Fruit fly (Drosophila melanogaster) whole organism, embryonic: Measurements from ENCODE around the gene CG31680.
A peak's percentile ranks its signal among the peaks of the same experiment; 100 is the strongest.

Source experiments
- Antp ChIP-seq: fragments of 200-800 bp; sonication (Bioruptor generic); optimal IDR thresholded peaks from 3 replicates; lab custom pipeline; 2016; ENCODE audit warnings: missing biosample characterization, missing genetic modification characterization
- CG10267 ChIP-seq: fragments of 200-800 bp; sonication (Bioruptor generic); optimal IDR thresholded peaks from 2 replicates; lab custom pipeline; 2018; ENCODE audit warnings: missing biosample characterization, mild to moderate bottlenecking, missing genetic modification characterization, moderate library complexity
- CG10462 ChIP-seq: fragments of 200-800 bp; sonication (Bioruptor generic); optimal IDR thresholded peaks from 2 replicates; lab custom pipeline; 2016; ENCODE audit warnings: missing biosample characterization, missing genetic modification characterization
- CG11695 ChIP-seq: fragments of 200-800 bp; sonication (Bioruptor generic); IDR thresholded peaks from 3 replicates; pipeline ENCODE4 v1.3.6; 2022; ENCODE audit warnings: missing biosample characterization, missing genetic modification characterization
- CG12299 ChIP-seq: fragments of 200-800 bp; sonication (Bioruptor generic); optimal IDR thresholded peaks from 2 replicates; lab custom pipeline; 2018; ENCODE audit warnings: missing biosample characterization, mild to moderate bottlenecking, missing genetic modification characterization
- CG15011 ChIP-seq: fragments of 200-800 bp; sonication (Bioruptor generic); optimal IDR thresholded peaks from 3 replicates; lab custom pipeline; 2018; ENCODE audit warnings: missing biosample characterization, mild to moderate bottlenecking, missing genetic modification characterization
- CG16779 ChIP-seq: fragments of 200-800 bp; sonication (Bioruptor generic); IDR thresholded peaks from 2 replicates; pipeline ENCODE4 v1.3.6; 2022; ENCODE audit warnings: missing biosample characterization, missing genetic modification characterization
- CG16813 ChIP-seq: fragments of 200-800 bp; sonication (Bioruptor generic); IDR thresholded peaks from 3 replicates; pipeline ENCODE4 v1.3.6; 2022; ENCODE audit warnings: missing biosample characterization, missing genetic modification characterization; ENCODE audit not compliant: partially characterized antibody
- CG18764 ChIP-seq: fragments of 200-800 bp; sonication (Bioruptor generic); optimal IDR thresholded peaks from 3 replicates; lab custom pipeline; 2016; ENCODE audit warnings: missing biosample characterization, missing genetic modification characterization
- CG32532 ChIP-seq: fragments of 200-800 bp; sonication (Bioruptor generic); IDR thresholded peaks from 2 replicates; pipeline ENCODE4 v1.3.6; 2022; ENCODE audit warnings: missing biosample characterization, missing genetic modification characterization
- CG3281 ChIP-seq: fragments of 200-800 bp; sonication (Bioruptor generic); optimal IDR thresholded peaks from 3 replicates; lab custom pipeline; 2017; ENCODE audit warnings: missing biosample characterization, mild to moderate bottlenecking, missing genetic modification characterization
- CG3847 ChIP-seq: fragments of 200-800 bp; sonication (Bioruptor generic); IDR thresholded peaks from 2 replicates; pipeline ENCODE4 v1.3.6; 2022; ENCODE audit warnings: missing biosample characterization, missing genetic modification characterization
- CG4328 ChIP-seq: fragments of 200-800 bp; sonication (Bioruptor generic); optimal IDR thresholded peaks from 3 replicates; lab custom pipeline; 2017; ENCODE audit warnings: missing biosample characterization, missing genetic modification reagents, missing genetic modification characterization
- CG43689 ChIP-seq: fragments of 200-800 bp; sonication (Bioruptor generic); IDR thresholded peaks from 2 replicates; pipeline ENCODE4 v1.3.6; 2022; ENCODE audit warnings: missing biosample characterization, missing genetic modification characterization
- CG4404 ChIP-seq: fragments of 200-800 bp; sonication (Bioruptor generic); IDR thresholded peaks from 2 replicates; pipeline ENCODE4 v1.3.6; 2022; ENCODE audit warnings: missing biosample characterization, missing genetic modification characterization
- CG7357 ChIP-seq: fragments of 200-800 bp; sonication (Bioruptor generic); IDR thresholded peaks from 3 replicates; pipeline ENCODE4 v1.3.6; 2022; ENCODE audit warnings: missing biosample characterization, missing genetic modification characterization
- CG7928 ChIP-seq: fragments of 200-800 bp; sonication (Bioruptor generic); optimal IDR thresholded peaks from 2 replicates; lab custom pipeline; 2017; ENCODE audit warnings: missing biosample characterization, mild to moderate bottlenecking, missing genetic modification characterization
- CG8290 ChIP-seq, 3 experiments: fragments of 200-800 bp; sonication (Bioruptor generic); optimal IDR thresholded peaks; 2 replicates each; lab custom pipeline; 2016 to 2019; ENCODE audit warnings: missing biosample characterization in 3 of 3, missing genetic modification characterization in 3 of 3, mild to moderate bottlenecking in 2 of 3, moderate library complexity in 1 of 3
- CG8944 ChIP-seq: fragments of 200-800 bp; sonication (Bioruptor generic); optimal IDR thresholded peaks from 3 replicates; lab custom pipeline; 2016; ENCODE audit warnings: missing biosample characterization, missing genetic modification characterization
- Camta ChIP-seq: fragments of 200-800 bp; sonication (Bioruptor generic); optimal IDR thresholded peaks from 2 replicates; lab custom pipeline; 2016; ENCODE audit warnings: missing biosample characterization, missing genetic modification characterization
- H2.0 ChIP-seq: fragments of 200-800 bp; sonication (Bioruptor generic); IDR thresholded peaks from 2 replicates; pipeline ENCODE4 v1.3.6; 2022; ENCODE audit warnings: missing biosample characterization, missing genetic modification characterization
- HLH4C ChIP-seq: fragments of 200-800 bp; sonication (Bioruptor generic); IDR thresholded peaks from 3 replicates; pipeline ENCODE4 v1.3.6; 2022; ENCODE audit warnings: missing biosample characterization, missing genetic modification characterization; ENCODE audit not compliant: partially characterized antibody
- Hr3 ChIP-seq: fragments of 200-800 bp; sonication (Bioruptor generic); optimal IDR thresholded peaks from 3 replicates; lab custom pipeline; 2016; ENCODE audit warnings: missing biosample characterization, missing genetic modification characterization
- Hr51 ChIP-seq, 2 experiments: fragments of 200-800 bp; sonication (Bioruptor generic); optimal IDR thresholded peaks; 2 replicates in 1 of 2; 3 replicates in 1 of 2; lab custom pipeline; 2016 to 2018; ENCODE audit warnings: missing biosample characterization in 2 of 2, missing genetic modification characterization in 2 of 2, mild to moderate bottlenecking in 1 of 2, moderate library complexity in 1 of 2
- Scr ChIP-seq: fragments of 200-800 bp; sonication (Bioruptor generic); IDR thresholded peaks from 2 replicates; pipeline ENCODE4 v1.3.6; 2022; ENCODE audit warnings: missing biosample characterization, missing genetic modification characterization; ENCODE audit not compliant: partially characterized antibody
- Sox100B ChIP-seq: fragments of 200-800 bp; sonication (Bioruptor generic); optimal IDR thresholded peaks from 3 replicates; lab custom pipeline; 2018; ENCODE audit warnings: missing biosample characterization, mild to moderate bottlenecking, missing genetic modification characterization
- bcd ChIP-seq: fragments of 200-800 bp; sonication (Bioruptor generic); optimal IDR thresholded peaks from 2 replicates; lab custom pipeline; 2017; ENCODE audit warnings: missing biosample characterization, mild to moderate bottlenecking, missing genetic modification characterization
- bsh ChIP-seq, 2 experiments: fragments of 200-800 bp; sonication (Bioruptor generic); optimal IDR thresholded peaks; 2 replicates each; lab custom pipeline; 2017 to 2018; ENCODE audit warnings: mild to moderate bottlenecking in 2 of 2, missing biosample characterization in 2 of 2, missing genetic modification characterization in 2 of 2, moderate library complexity in 1 of 2
- chm ChIP-seq: fragments of 200-800 bp; sonication (Bioruptor generic); IDR thresholded peaks from 2 replicates; pipeline ENCODE4 v1.3.6; 2022; ENCODE audit warnings: missing biosample characterization, missing genetic modification characterization
- croc ChIP-seq: fragments of 200-800 bp; sonication (Bioruptor generic); conservative IDR thresholded peaks from 3 replicates; pipeline ENCODE4 v1.3.6; 2022; ENCODE audit warnings: missing biosample characterization, missing genetic modification characterization
- da ChIP-seq: fragments of 200-800 bp; sonication (Bioruptor generic); optimal IDR thresholded peaks from 2 replicates; lab custom pipeline; 2016; ENCODE audit warnings: missing biosample characterization, missing genetic modification characterization
- danr ChIP-seq: fragments of 200-800 bp; sonication (Bioruptor generic); IDR thresholded peaks from 2 replicates; pipeline ENCODE4 v1.3.6; 2022; ENCODE audit warnings: missing biosample characterization, missing genetic modification characterization
- gce ChIP-seq: fragments of 200-800 bp; sonication (Bioruptor generic); IDR thresholded peaks from 3 replicates; pipeline ENCODE4 v1.3.6; 2022; ENCODE audit warnings: missing biosample characterization, missing genetic modification characterization
- grau ChIP-seq: fragments of 200-800 bp; optimal IDR thresholded peaks from 3 replicates; lab custom pipeline; 2019; ENCODE audit warnings: missing biosample characterization, mild to moderate bottlenecking, missing genetic modification characterization, moderate library complexity
- gsb-n ChIP-seq: fragments of 200-800 bp; sonication (Bioruptor generic); optimal IDR thresholded peaks from 3 replicates; lab custom pipeline; 2018; ENCODE audit warnings: missing biosample characterization, mild to moderate bottlenecking, missing genetic modification characterization
- hkb ChIP-seq, 2 experiments: fragments of 200-800 bp in 1 of 2; fragments of >200 bp in 1 of 2; sonication (Bioruptor generic) in 1 of 2; IDR thresholded peaks in 1 of 2; optimal IDR thresholded peaks in 1 of 2; 2 replicates each; pipeline versions ENCODE4 v1.3.6 to Lab custom; 2017 to 2022; ENCODE audit warnings: missing biosample characterization in 1 of 2, missing genetic modification characterization in 1 of 2
- luna ChIP-seq: fragments of 200-800 bp; sonication (Bioruptor generic); optimal IDR thresholded peaks from 2 replicates; lab custom pipeline; 2016; ENCODE audit warnings: missing biosample characterization, missing genetic modification characterization
- nmo ChIP-seq: fragments of 200-800 bp; sonication (Bioruptor generic); optimal IDR thresholded peaks from 2 replicates; lab custom pipeline; 2018; ENCODE audit warnings: missing biosample characterization, mild to moderate bottlenecking, missing genetic modification characterization, moderate library complexity
- pan ChIP-seq, 4 experiments: fragments of >200 bp in 3 of 4; fragments of 200-800 bp in 1 of 4; sonication (Bioruptor generic) in 1 of 4; optimal IDR thresholded peaks in 3 of 4; IDR thresholded peaks in 1 of 4; 2 replicates each; pipeline versions ENCODE4 v1.3.6 to Lab custom; 2017 to 2022; ENCODE audit warnings: missing biosample characterization in 2 of 4, missing genetic modification characterization in 2 of 4, mixed read lengths in 1 of 4
- pho ChIP-seq: fragments of 200-800 bp; sonication (Bioruptor generic); optimal IDR thresholded peaks from 2 replicates; lab custom pipeline; 2016; ENCODE audit warnings: missing biosample characterization, missing genetic modification characterization
- phol ChIP-seq: fragments of 200-800 bp; sonication (Bioruptor generic); optimal IDR thresholded peaks from 3 replicates; lab custom pipeline; 2018; ENCODE audit warnings: missing biosample characterization, mild to moderate bottlenecking, missing genetic modification characterization, moderate library complexity
- psq ChIP-seq: fragments of 200-800 bp; sonication (Bioruptor generic); optimal IDR thresholded peaks from 2 replicates; lab custom pipeline; 2017; ENCODE audit warnings: missing biosample characterization, missing genetic modification characterization
- pum ChIP-seq: fragments of 200-800 bp; sonication (Bioruptor generic); optimal IDR thresholded peaks from 2 replicates; lab custom pipeline; 2016; ENCODE audit warnings: missing biosample characterization, missing genetic modification characterization
- ranshi ChIP-seq: fragments of 200-800 bp; sonication (Bioruptor generic); IDR thresholded peaks from 2 replicates; pipeline ENCODE4 v1.3.6; 2022; ENCODE audit warnings: missing biosample characterization, missing genetic modification characterization
- row ChIP-seq: fragments of 200-800 bp; sonication (Bioruptor generic); IDR thresholded peaks from 3 replicates; pipeline ENCODE4 v1.3.6; 2022; ENCODE audit warnings: missing biosample characterization, missing genetic modification characterization
- sob ChIP-seq: fragments of 200-800 bp; sonication (Bioruptor generic); IDR thresholded peaks from 2 replicates; pipeline ENCODE4 v1.3.6; 2022; ENCODE audit warnings: missing biosample characterization, missing genetic modification characterization
- trh ChIP-seq: fragments of 200-800 bp; sonication (Bioruptor generic); optimal IDR thresholded peaks from 2 replicates; lab custom pipeline; 2016; ENCODE audit warnings: missing biosample characterization, missing genetic modification characterization
- twi ChIP-seq: fragments of 200-800 bp; optimal IDR thresholded peaks from 2 replicates; lab custom pipeline; 2019; ENCODE audit warnings: missing biosample characterization, mild to moderate bottlenecking, missing genetic modification characterization, moderate library complexity
- usp ChIP-seq: fragments of >200 bp; optimal IDR thresholded peaks from 2 replicates; lab custom pipeline; 2017; ENCODE audit warnings: missing biosample characterization, missing genetic modification characterization
- yki ChIP-seq: fragments of >200 bp; optimal IDR thresholded peaks from 3 replicates; lab custom pipeline; 2018

CG31680 gene

DNA sequence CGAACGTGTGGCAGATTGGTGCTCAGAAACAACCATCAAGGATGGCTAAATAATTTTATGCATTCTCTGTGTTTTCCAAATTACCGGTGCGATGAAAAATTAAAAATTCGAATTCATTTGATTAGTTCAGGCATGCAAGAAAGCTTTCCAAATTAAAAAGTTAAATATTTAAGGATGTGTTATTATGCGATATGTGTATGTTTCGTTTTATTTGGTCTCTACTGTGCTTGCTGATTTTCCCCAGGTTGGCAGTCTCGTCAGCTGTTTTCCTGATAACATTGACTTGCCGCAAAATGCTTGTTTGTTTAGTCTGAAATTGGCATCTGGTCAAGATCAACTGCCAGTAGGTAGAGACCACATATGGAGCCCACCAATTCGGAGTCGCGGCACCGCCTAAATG, 10.0 kb downstream of the CG31680 start, which contains the start of gene CG2611 (continued):
- TF ChIP-seq pan (optimal IDR thresholded peaks at IDR 0.05; lab: Kevin White, UChicago) (no peak), pan (GFP tag; optimal IDR thresholded peaks at IDR 0.05 in 1 of 2, IDR thresholded peaks at IDR 0.05 in 1 of 2) (peak in 1 of 2 experiments; percentile 59), twi (tag; lab: Kevin White, UChicago) (peak; percentile 13), CG8290 (GFP tag; optimal IDR thresholded peaks at IDR 0.05; lab: Kevin White, UChicago) (no peak), CG8290 (tag; optimal IDR thresholded peaks at IDR 0.05; lab: Kevin White, UChicago) (no peak), CG16779 (GFP tag; lab: Robert Waterston, UW) (no peak), psq (GFP tag; lab: Kevin White, UChicago) (no peak), H2.0 (GFP tag; lab: Robert Waterston, UW) (no peak), chm (GFP tag; lab: Robert Waterston, UW) (peak; percentile 9; the same call in 1 of the 2 replicates), Scr (GFP tag; lab: Robert Waterston, UW) (0 out of 2 replicates have a peak, but pooled peaks have one; percentile 35), grau (peak; percentile 98), yki (lab: Kevin White, UChicago) (no peak), gsb-n (tag; lab: Kevin White, UChicago) (no peak), Hr51 (GFP tag; optimal IDR thresholded peaks at IDR 0.05; lab: Kevin White, UChicago) (peak in 1 of 2 experiments; percentile 33), danr (GFP tag; lab: Robert Waterston, UW) (no peak), hkb (optimal IDR thresholded peaks at IDR 0.05; lab: Kevin White, UChicago) (no peak), hkb (GFP tag; IDR thresholded peaks at IDR 0.05; lab: Robert Waterston, UW) (peak; percentile 47), pum (GFP tag; lab: Kevin White, UChicago) (peak; percentile 50), phol (peak; percentile 51), Camta (peak; percentile 31), Sox100B (GFP tag; lab: Kevin White, UChicago) (no peak), CG12299 (tag; lab: Kevin White, UChicago) (no peak), bcd (no peak), CG8944 (GFP tag; lab: Kevin White, UChicago) (peak; percentile 48), HLH4C (GFP tag; lab: Robert Waterston, UW) (no peak), CG18764 (peak; percentile 1), croc (GFP tag; lab: Robert Waterston, UW) (no peak), gce (GFP tag; lab: Robert Waterston, UW) (no peak), CG11695 (0 out of 3 replicates have a peak, but pooled peaks have one; percentile 39), CG3281 (GFP tag; lab: Kevin White, UChicago) (peak; percentile 55), CG4404 (no peak), usp (no peak), CG10462 (GFP tag; lab: Kevin White, UChicago) (peak; percentile 12), ranshi (GFP tag; lab: Robert Waterston, UW) (no peak), nmo (GFP tag; lab: Kevin White, UChicago) (peak; percentile 55), Antp (GFP tag; lab: Kevin White, UChicago) (peak; percentile 56), CG10267 (tag; lab: Kevin White, UChicago) (peak; percentile 21), trh (GFP tag; lab: Kevin White, UChicago) (no peak), luna (GFP tag; lab: Kevin White, UChicago) (no peak), sob (GFP tag; lab: Robert Waterston, UW) (peak; percentile 44; the same call in 1 of the 2 replicates), row (peak; percentile 92), Hr3 (GFP tag; lab: Kevin White, UChicago) (peak; percentile 37), CG16813 (GFP tag; lab: Robert Waterston, UW) (0 out of 3 replicates have a peak, but pooled peaks have one; percentile 6), CG7928 (no peak), da (peak; percentile 7), CG7357 (GFP tag; lab: Robert Waterston, UW) (no peak), bsh (GFP tag; optimal IDR thresholded peaks at IDR 0.05; lab: Kevin White, UChicago) (peak in 1 of 2 experiments; percentile 46), CG4328 (GFP tag; lab: Kevin White, UChicago) (no peak), CG43689 (0 out of 2 replicates have a peak, but pooled peaks have one; percentile 33), pho (GFP tag; lab: Kevin White, UChicago) (peak; percentile 20), CG15011 (GFP tag; lab: Kevin White, UChicago) (no peak), CG32532 (peak; percentile 60), CG3847 (GFP tag; lab: Robert Waterston, UW) (peak; percentile 67)
